Fruit fly (Drosophila melanogaster) whole organism, wandering third instar larva: ENCODE results near the gene CG15014.
A peak's percentile ranks its signal among the peaks of the same experiment; 100 is the strongest.

Experiments used
- Abd-B ChIP-seq: fragments of >200 bp; optimal IDR thresholded peaks from 2 replicates; lab custom pipeline; 2017; ENCODE audit warnings: missing biosample characterization, missing genetic modification characterization
- CG32264 ChIP-seq: fragments of 200-800 bp; sonication (Bioruptor generic); optimal IDR thresholded peaks from 2 replicates; lab custom pipeline; 2016; ENCODE audit warnings: missing biosample characterization, missing genetic modification characterization
- CG9705 ChIP-seq: fragments of 200-800 bp; sonication (Bioruptor generic); optimal IDR thresholded peaks from 2 replicates; lab custom pipeline; 2018; ENCODE audit warnings: missing biosample characterization, mild to moderate bottlenecking, missing genetic modification characterization
- CrebA ChIP-seq: fragments of 200-800 bp; sonication (Bioruptor generic); optimal IDR thresholded peaks from 2 replicates; lab custom pipeline; 2016; ENCODE audit warnings: missing biosample characterization, mild to moderate bottlenecking, missing genetic modification characterization, borderline replicate concordance
- Dfd ChIP-seq: fragments of >200 bp; optimal IDR thresholded peaks from 2 replicates; lab custom pipeline; 2017; ENCODE audit warnings: missing biosample characterization, missing genetic modification characterization
- Dif ChIP-seq: fragments of 200-275, 200-300 bp; sonication (Bioruptor generic); optimal IDR thresholded peaks from 2 replicates; lab custom pipeline; 2018; ENCODE audit warnings: missing biosample characterization, missing genetic modification characterization; ENCODE audit not compliant: partially characterized antibody
- GATAd ChIP-seq: sonication (Bioruptor generic); optimal IDR thresholded peaks from 2 replicates; lab custom pipeline; 2016; ENCODE audit warnings: missing biosample characterization, missing genetic modification characterization
- HLH106 ChIP-seq: fragments of 200-800 bp; optimal IDR thresholded peaks from 3 replicates; lab custom pipeline; 2019; ENCODE audit warnings: missing biosample characterization, mild to moderate bottlenecking, missing genetic modification characterization, moderate library complexity
- Hnf4 ChIP-seq: fragments of 200-800 bp; sonication (Bioruptor generic); optimal IDR thresholded peaks from 2 replicates; lab custom pipeline; 2016; ENCODE audit warnings: missing biosample characterization, mild to moderate bottlenecking, missing genetic modification characterization
- Hr78 ChIP-seq: fragments of >200 bp; optimal IDR thresholded peaks from 2 replicates; lab custom pipeline; 2017; ENCODE audit warnings: missing biosample characterization, missing genetic modification characterization
- Hr83 ChIP-seq: fragments of 200-300 bp; sonication (Bioruptor generic); optimal IDR thresholded peaks from 2 replicates; lab custom pipeline; 2016; ENCODE audit warnings: missing biosample characterization, mild to moderate bottlenecking, missing genetic modification characterization, moderate library complexity; ENCODE audit not compliant: poor library complexity, severe bottlenecking
- Jra ChIP-seq: sonication (Bioruptor generic); optimal IDR thresholded peaks from 2 replicates; lab custom pipeline; 2016; ENCODE audit warnings: missing biosample characterization, missing genetic modification characterization
- Mio ChIP-seq: sonication (Bioruptor generic); optimal IDR thresholded peaks from 2 replicates; lab custom pipeline; 2016; ENCODE audit warnings: missing biosample characterization, missing genetic modification characterization
- Myc ChIP-seq: fragments of >200 bp; optimal IDR thresholded peaks from 2 replicates; lab custom pipeline; 2017
- N ChIP-seq: fragments of >200 bp; optimal IDR thresholded peaks from 2 replicates; lab custom pipeline; 2018; ENCODE audit warnings: missing biosample characterization, missing external identifiers, missing genetic modification characterization
- OdsH ChIP-seq: fragments of 200-800 bp; sonication (Bioruptor generic); optimal IDR thresholded peaks from 2 replicates; lab custom pipeline; 2016; ENCODE audit warnings: missing biosample characterization, mild to moderate bottlenecking, missing genetic modification characterization
- Rel ChIP-seq, 2 experiments: fragments of 200-800 bp; sonication (Bioruptor generic) in 1 of 2; optimal IDR thresholded peaks; 2 replicates in 1 of 2; 3 replicates in 1 of 2; lab custom pipeline; 2016 to 2019; ENCODE audit warnings: mild to moderate bottlenecking in 2 of 2, missing biosample characterization in 2 of 2, missing genetic modification characterization in 2 of 2, moderate library complexity in 1 of 2
- Sp1 ChIP-seq: fragments of 200-800 bp; sonication (Bioruptor generic); optimal IDR thresholded peaks from 3 replicates; lab custom pipeline; 2019; ENCODE audit warnings: missing biosample characterization, mild to moderate bottlenecking, missing genetic modification characterization, moderate library complexity
- Vsx2 ChIP-seq: fragments of 200-300, 225-300 bp; sonication (Bioruptor generic); optimal IDR thresholded peaks from 2 replicates; lab custom pipeline; 2018; ENCODE audit warnings: missing biosample characterization, missing genetic modification characterization; ENCODE audit not compliant: partially characterized antibody
- br ChIP-seq: fragments of 200-800 bp; sonication (Bioruptor generic); optimal IDR thresholded peaks from 2 replicates; lab custom pipeline; 2016; ENCODE audit warnings: missing biosample characterization, missing genetic modification characterization
- brk ChIP-seq: fragments of 200-800 bp; sonication (Bioruptor generic); optimal IDR thresholded peaks from 2 replicates; lab custom pipeline; 2016; ENCODE audit warnings: missing biosample characterization, mild to moderate bottlenecking, missing genetic modification characterization
- dl ChIP-seq, 2 experiments: fragments of 175-275, 200-275 bp in 1 of 2; fragments of 200-275 bp in 1 of 2; sonication (Bioruptor generic); optimal IDR thresholded peaks; lab custom pipeline; 2018; ENCODE audit warnings: mild to moderate bottlenecking in 2 of 2, missing biosample characterization in 2 of 2, missing genetic modification characterization in 2 of 2, moderate library complexity in 2 of 2; ENCODE audit not compliant: partially characterized antibody in 2 of 2, insufficient read depth in 1 of 2
- dmrt93B ChIP-seq: fragments of 200-800 bp; sonication (Bioruptor generic); optimal IDR thresholded peaks from 2 replicates; lab custom pipeline; 2018; ENCODE audit warnings: missing biosample characterization, mild to moderate bottlenecking, missing genetic modification characterization
- dsf ChIP-seq: sonication (Bioruptor generic); optimal IDR thresholded peaks from 2 replicates; lab custom pipeline; 2016; ENCODE audit warnings: missing biosample characterization, missing genetic modification characterization, borderline replicate concordance
- ey ChIP-seq: fragments of 200-800 bp; sonication (Bioruptor generic); optimal IDR thresholded peaks from 2 replicates; lab custom pipeline; 2016; ENCODE audit warnings: missing biosample characterization, missing genetic modification characterization
- foxo ChIP-seq, 2 experiments: fragments of 200-800 bp; sonication (Bioruptor generic); optimal IDR thresholded peaks; 2 replicates in 1 of 2; 3 replicates in 1 of 2; lab custom pipeline; 2016 to 2017; ENCODE audit warnings: missing biosample characterization in 2 of 2, missing genetic modification characterization in 2 of 2
- fru ChIP-seq: fragments of 200-800 bp; sonication (Bioruptor generic); optimal IDR thresholded peaks from 3 replicates; lab custom pipeline; 2016; ENCODE audit warnings: missing biosample characterization, mild to moderate bottlenecking, missing genetic modification characterization
- jim ChIP-seq: fragments of 175-275, 200-325 bp; sonication (Bioruptor generic); optimal IDR thresholded peaks from 2 replicates; lab custom pipeline; 2016; ENCODE audit warnings: missing biosample characterization, mild to moderate bottlenecking, missing genetic modification characterization
- lola ChIP-seq: fragments of >200 bp; optimal IDR thresholded peaks from 2 replicates; lab custom pipeline; 2017; ENCODE audit warnings: missing biosample characterization, missing genetic modification characterization
- pan ChIP-seq: fragments of >200 bp; optimal IDR thresholded peaks from 2 replicates; lab custom pipeline; 2017
- psq ChIP-seq: fragments of 200-800 bp; sonication (Bioruptor generic); optimal IDR thresholded peaks from 3 replicates; lab custom pipeline; 2017; ENCODE audit warnings: missing biosample characterization, mild to moderate bottlenecking, missing genetic modification characterization, moderate library complexity
- rgr ChIP-seq: fragments of 200-800 bp; sonication (Bioruptor generic); optimal IDR thresholded peaks from 3 replicates; lab custom pipeline; 2016; ENCODE audit warnings: missing biosample characterization, mild to moderate bottlenecking, missing genetic modification characterization
- sage ChIP-seq: fragments of 200-800 bp; sonication (Bioruptor generic); optimal IDR thresholded peaks from 2 replicates; lab custom pipeline; 2016; ENCODE audit warnings: missing biosample characterization, mild to moderate bottlenecking, missing genetic modification characterization
- sv ChIP-seq: fragments of 200-800 bp; sonication (Bioruptor generic); optimal IDR thresholded peaks from 3 replicates; lab custom pipeline; 2016; ENCODE audit warnings: missing biosample characterization, missing genetic modification characterization
- tai ChIP-seq: sonication (Bioruptor generic); optimal IDR thresholded peaks from 2 replicates; lab custom pipeline; 2016; ENCODE audit warnings: missing biosample characterization, missing genetic modification characterization
- usp ChIP-seq: fragments of >200 bp; optimal IDR thresholded peaks from 2 replicates; lab custom pipeline; 2017; ENCODE audit warnings: missing biosample characterization, missing genetic modification characterization
- woc ChIP-seq: sonication (Bioruptor generic); optimal IDR thresholded peaks from 2 replicates; lab custom pipeline; 2016; ENCODE audit warnings: missing biosample characterization, mild to moderate bottlenecking, missing genetic modification characterization

CG15014 gene

dm6 chr3L:4322032-4322617 is at the start of gene CG15014:
Gene CG15014 (minus strand): TSS chr3L:4322259.
- TF ChIP-seq foxo (GFP tag; optimal IDR thresholded peaks at IDR 0.05; lab: Kevin White, UChicago) = no peak
- no peak for TF ChIP-seq Jra (GFP tag; lab: Kevin White, UChicago)
- TF ChIP-seq tai (GFP tag; lab: Kevin White, UChicago) = no peak
- TF ChIP-seq Hnf4 (GFP tag; lab: Kevin White, UChicago) = no peak
- no peak for TF ChIP-seq OdsH (GFP tag; lab: Kevin White, UChicago)
- TF ChIP-seq HLH106 (tag; lab: Kevin White, UChicago) = no peak
- no peak for TF ChIP-seq N (GFP tag; lab: Kevin White, UChicago)
- no peak for TF ChIP-seq CG9705 (GFP tag; lab: Kevin White, UChicago)
- no peak for TF ChIP-seq Mio (GFP tag; lab: Kevin White, UChicago)
- no peak for TF ChIP-seq dmrt93B (GFP tag; lab: Kevin White, UChicago)
- no peak for TF ChIP-seq CG32264 (GFP tag; lab: Kevin White, UChicago)
- no peak for TF ChIP-seq Dfd (GFP tag; lab: Kevin White, UChicago)
- TF ChIP-seq CrebA (GFP tag; lab: Kevin White, UChicago) = no peak
- TF ChIP-seq rgr (GFP tag; lab: Kevin White, UChicago) = no peak
- no peak for TF ChIP-seq jim (GFP tag; lab: Kevin White, UChicago)
- no peak for TF ChIP-seq dl (GFP tag; optimal IDR thresholded peaks at IDR 0.05; lab: Kevin White, UChicago; ENCODE audit: insufficient read depth in 1 of 2, partially characterized antibody in 2 of 2)
- TF ChIP-seq dsf (GFP tag; lab: Kevin White, UChicago) = no peak

DNA sequence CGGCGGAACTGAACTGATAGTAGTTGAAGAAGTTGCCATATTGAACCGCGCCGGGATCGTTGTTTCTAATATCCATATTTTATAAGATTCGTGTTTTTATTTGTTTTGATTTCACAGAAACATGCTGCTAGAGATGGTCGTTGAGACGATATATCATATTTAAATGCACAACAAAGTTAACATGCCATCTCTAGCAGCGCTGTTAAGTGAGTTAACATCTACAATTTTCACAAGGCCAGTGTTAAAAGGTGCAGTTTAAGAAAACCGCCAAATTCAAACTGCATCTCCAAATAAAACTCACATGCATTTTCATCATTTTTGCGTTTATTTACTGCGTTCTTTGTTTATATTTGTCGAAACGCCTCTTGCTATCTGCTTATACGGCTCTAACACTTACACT is 45.3 kb upstream of the CG15014 start, which contains the start of gene CG11342:
Gene CG11342 (minus strand): TSS at position 120 of the 400 bp plus-strand sequence.
- TF ChIP-seq fru (GFP tag; lab: Kevin White, UChicago) = peak; percentile 54
- TF ChIP-seq OdsH (GFP tag; lab: Kevin White, UChicago) = peak; percentile 11
- TF ChIP-seq lola (GFP tag; lab: Kevin White, UChicago) = no peak
- no peak for TF ChIP-seq pan (lab: Kevin White, UChicago)
- peak; percentile 2 for TF ChIP-seq woc (GFP tag; lab: Kevin White, UChicago)
- peak; percentile 21 for TF ChIP-seq br (GFP tag; lab: Kevin White, UChicago)
- no peak for TF ChIP-seq Myc (lab: Kevin White, UChicago)
- no peak for TF ChIP-seq psq (GFP tag; lab: Kevin White, UChicago)
- TF ChIP-seq Vsx2 (GFP tag; lab: Kevin White, UChicago) = no peak
- TF ChIP-seq sage (GFP tag; lab: Kevin White, UChicago) = no peak
- no peak for TF ChIP-seq usp (GFP tag; lab: Kevin White, UChicago)
- no peak for TF ChIP-seq sv
- peak; percentile 8 for TF ChIP-seq Jra (GFP tag; lab: Kevin White, UChicago)
- TF ChIP-seq N (GFP tag; lab: Kevin White, UChicago) = no peak
- no peak for TF ChIP-seq Dif (GFP tag; lab: Kevin White, UChicago)
- TF ChIP-seq Hr78 (GFP tag; lab: Kevin White, UChicago) = no peak
- TF ChIP-seq tai (GFP tag; lab: Kevin White, UChicago) = peak; percentile 77
- TF ChIP-seq Dfd (GFP tag; lab: Kevin White, UChicago) = no peak
- no peak for TF ChIP-seq CG32264 (GFP tag; lab: Kevin White, UChicago)
- TF ChIP-seq rgr (GFP tag; lab: Kevin White, UChicago) = peak; percentile 57
- TF ChIP-seq Rel (GFP tag; optimal IDR thresholded peaks at IDR 0.05; lab: Kevin White, UChicago) = no peak
- no peak for TF ChIP-seq Rel (tag; optimal IDR thresholded peaks at IDR 0.05; lab: Kevin White, UChicago)
- TF ChIP-seq dsf (GFP tag; lab: Kevin White, UChicago) = no peak
- TF ChIP-seq HLH106 (tag; lab: Kevin White, UChicago) = no peak
- no peak for TF ChIP-seq jim (GFP tag; lab: Kevin White, UChicago)
- no peak for TF ChIP-seq GATAd (GFP tag; lab: Kevin White, UChicago)
- TF ChIP-seq Abd-B (GFP tag; lab: Kevin White, UChicago) = no peak
- no peak for TF ChIP-seq ey (GFP tag; lab: Kevin White, UChicago)
- TF ChIP-seq brk (GFP tag; lab: Kevin White, UChicago) = no peak
- no peak for TF ChIP-seq Mio (GFP tag; lab: Kevin White, UChicago)
- peak in 1 of 2 experiments; percentile 43 for TF ChIP-seq foxo (GFP tag; optimal IDR thresholded peaks at IDR 0.05; lab: Kevin White, UChicago)
- peak; percentile 76 for TF ChIP-seq Hnf4 (GFP tag; lab: Kevin White, UChicago)
- no peak for TF ChIP-seq Sp1 (GFP tag; lab: Kevin White, UChicago)
- peak; percentile 84 for TF ChIP-seq Hr83
- no peak for TF ChIP-seq dmrt93B (GFP tag; lab: Kevin White, UChicago)
- TF ChIP-seq CG9705 (GFP tag; lab: Kevin White, UChicago) = no peak
